Fruit fly (Drosophila melanogaster) whole organism, embryonic: Measurements from ENCODE around the gene BtbVII.
A peak's percentile ranks its signal among the peaks of the same experiment; 100 is the strongest.

Experiments
- CG10209 ChIP-seq: fragments of 200-800 bp; sonication (Bioruptor generic); optimal IDR thresholded peaks from 3 replicates; lab custom pipeline; 2017; ENCODE audit warnings: missing biosample characterization, mild to moderate bottlenecking, missing genetic modification characterization, missing genetic modification reagents
- CG10274 ChIP-seq: fragments of 200-800 bp; sonication (Bioruptor generic); optimal IDR thresholded peaks from 3 replicates; lab custom pipeline; 2017; ENCODE audit warnings: missing biosample characterization, mild to moderate bottlenecking, missing genetic modification characterization
- CG10565 ChIP-seq: fragments of 200-800 bp; sonication (Bioruptor generic); optimal IDR thresholded peaks from 3 replicates; lab custom pipeline; 2016; ENCODE audit warnings: missing biosample characterization, mild to moderate bottlenecking, missing genetic modification characterization
- CG14050 ChIP-seq: fragments of 200-800 bp; sonication (Bioruptor generic); IDR thresholded peaks from 3 replicates; pipeline ENCODE4 v1.3.6; 2022; ENCODE audit warnings: missing biosample characterization, missing genetic modification characterization
- CG14667 ChIP-seq: fragments of 200-800 bp; sonication (Bioruptor generic); IDR thresholded peaks from 2 replicates; pipeline ENCODE4 v1.3.6; 2022; ENCODE audit warnings: missing biosample characterization, missing genetic modification characterization
- CG15073 ChIP-seq: fragments of 200-800 bp; sonication (Bioruptor generic); optimal IDR thresholded peaks from 2 replicates; lab custom pipeline; 2016; ENCODE audit warnings: missing biosample characterization, missing genetic modification characterization
- CG17568 ChIP-seq: fragments of 200-800 bp; sonication (Bioruptor generic); optimal IDR thresholded peaks from 2 replicates; lab custom pipeline; 2018; ENCODE audit warnings: missing biosample characterization, mild to moderate bottlenecking, missing genetic modification characterization, moderate library complexity
- CG17612 ChIP-seq: fragments of 200-800 bp; sonication (Bioruptor generic); IDR thresholded peaks from 2 replicates; pipeline ENCODE4 v1.3.6; 2022; ENCODE audit warnings: missing biosample characterization, missing genetic modification characterization
- CG1792 ChIP-seq: fragments of 200-800 bp; sonication (Bioruptor generic); optimal IDR thresholded peaks from 2 replicates; lab custom pipeline; 2016; ENCODE audit warnings: missing biosample characterization, missing genetic modification characterization
- CG18764 ChIP-seq: fragments of 200-800 bp; sonication (Bioruptor generic); optimal IDR thresholded peaks from 3 replicates; lab custom pipeline; 2016; ENCODE audit warnings: missing biosample characterization, missing genetic modification characterization
- CG2199 ChIP-seq: fragments of 200-800 bp; sonication (Bioruptor generic); IDR thresholded peaks from 3 replicates; pipeline ENCODE4 v1.3.6; 2022; ENCODE audit warnings: missing biosample characterization, missing genetic modification characterization
- CG30431 ChIP-seq: fragments of 200-800 bp; sonication (Bioruptor generic); optimal IDR thresholded peaks from 2 replicates; lab custom pipeline; 2017; ENCODE audit warnings: missing biosample characterization, missing genetic modification characterization
- CG3847 ChIP-seq: fragments of 200-800 bp; sonication (Bioruptor generic); IDR thresholded peaks from 2 replicates; pipeline ENCODE4 v1.3.6; 2022; ENCODE audit warnings: missing biosample characterization, missing genetic modification characterization
- CG6689 ChIP-seq: fragments of 200-800 bp; sonication (Bioruptor generic); IDR thresholded peaks from 2 replicates; pipeline ENCODE4 v1.3.6; 2022; ENCODE audit warnings: missing biosample characterization, missing genetic modification characterization
- CG6765 ChIP-seq: fragments of 200-800 bp; sonication (Bioruptor generic); optimal IDR thresholded peaks from 3 replicates; lab custom pipeline; 2017; ENCODE audit warnings: missing biosample characterization, mild to moderate bottlenecking, missing genetic modification characterization
- CG7987 ChIP-seq: fragments of 200-800 bp; sonication (Bioruptor generic); optimal IDR thresholded peaks from 2 replicates; lab custom pipeline; 2018; ENCODE audit warnings: missing biosample characterization, mild to moderate bottlenecking, missing genetic modification characterization, moderate library complexity
- CG8924 ChIP-seq: fragments of 200-800 bp; optimal IDR thresholded peaks from 3 replicates; lab custom pipeline; 2019; ENCODE audit warnings: missing biosample characterization, mild to moderate bottlenecking, missing genetic modification characterization, moderate library complexity
- CG9609 ChIP-seq: fragments of 200-800 bp; sonication (Bioruptor generic); optimal IDR thresholded peaks from 3 replicates; lab custom pipeline; 2016; ENCODE audit warnings: missing biosample characterization, missing genetic modification characterization
- CrebB ChIP-seq: fragments of 200-800 bp; sonication (Bioruptor generic); optimal IDR thresholded peaks from 3 replicates; lab custom pipeline; 2018; ENCODE audit warnings: missing biosample characterization, mild to moderate bottlenecking, missing genetic modification characterization
- D19B ChIP-seq: fragments of 200-800 bp; sonication (Bioruptor generic); optimal IDR thresholded peaks from 2 replicates; lab custom pipeline; 2017; ENCODE audit warnings: missing biosample characterization, mild to moderate bottlenecking, missing genetic modification characterization
- Dll ChIP-seq: fragments of 200-800 bp; sonication (Bioruptor generic); IDR thresholded peaks from 4 replicates; pipeline ENCODE4 v1.3.6; 2022; ENCODE audit warnings: missing biosample characterization, missing genetic modification characterization; ENCODE audit not compliant: partially characterized antibody
- Doc2 ChIP-seq: fragments of 200-800 bp; sonication (Bioruptor generic); IDR thresholded peaks from 2 replicates; pipeline ENCODE4 v1.3.6; 2022; ENCODE audit warnings: missing biosample characterization, missing genetic modification characterization
- ERR ChIP-seq: fragments of 200-800 bp; sonication (Bioruptor generic); optimal IDR thresholded peaks from 2 replicates; lab custom pipeline; 2016; ENCODE audit warnings: missing biosample characterization, missing genetic modification characterization
- Ets65A ChIP-seq: fragments of 200-800 bp; sonication (Bioruptor generic); peaks from one replicate; lab custom pipeline; 2016; ENCODE audit warnings: missing biosample characterization, missing genetic modification characterization
- Fer2 ChIP-seq: fragments of 200-800 bp; sonication (Bioruptor generic); optimal IDR thresholded peaks from 2 replicates; lab custom pipeline; 2018; ENCODE audit warnings: missing biosample characterization, mild to moderate bottlenecking, missing genetic modification characterization, moderate library complexity
- Hmx ChIP-seq: fragments of 200-800 bp; sonication (Bioruptor generic); optimal IDR thresholded peaks from 2 replicates; lab custom pipeline; 2016; ENCODE audit warnings: missing biosample characterization, missing genetic modification characterization
- MESR4 ChIP-seq: fragments of 200-800 bp; sonication (Bioruptor generic); optimal IDR thresholded peaks from 2 replicates; lab custom pipeline; 2018; ENCODE audit warnings: missing biosample characterization, mild to moderate bottlenecking, missing genetic modification characterization, moderate library complexity
- NC2α ChIP-seq: fragments of 200-800 bp; sonication (Bioruptor generic); optimal IDR thresholded peaks from 2 replicates; lab custom pipeline; 2016; ENCODE audit warnings: missing biosample characterization, missing genetic modification characterization
- Nf-YC ChIP-seq: fragments of 200-800 bp; optimal IDR thresholded peaks from 3 replicates; lab custom pipeline; 2019; ENCODE audit warnings: missing biosample characterization, mild to moderate bottlenecking, missing genetic modification characterization, moderate library complexity
- Pdp1 ChIP-seq, 2 experiments: fragments of 200-800 bp; sonication (Bioruptor generic); optimal IDR thresholded peaks; 3 replicates each; lab custom pipeline; 2016; ENCODE audit warnings: missing biosample characterization in 2 of 2, missing genetic modification characterization in 2 of 2, mild to moderate bottlenecking in 1 of 2, moderate library complexity in 1 of 2
- crc ChIP-seq: fragments of 200-800 bp; sonication (Bioruptor generic); optimal IDR thresholded peaks from 2 replicates; lab custom pipeline; 2016; ENCODE audit warnings: missing biosample characterization, missing genetic modification characterization
- cwo ChIP-seq: fragments of 200-800 bp; sonication (Bioruptor generic); optimal IDR thresholded peaks from 3 replicates; lab custom pipeline; 2017; ENCODE audit warnings: missing biosample characterization, missing genetic modification characterization, mild to moderate bottlenecking, moderate library complexity, missing genetic modification reagents
- danr ChIP-seq: fragments of 200-800 bp; sonication (Bioruptor generic); IDR thresholded peaks from 2 replicates; pipeline ENCODE4 v1.3.6; 2022; ENCODE audit warnings: missing biosample characterization, missing genetic modification characterization
- fd102C ChIP-seq: fragments of 200-800 bp; sonication (Bioruptor generic); optimal IDR thresholded peaks from 2 replicates; lab custom pipeline; 2018; ENCODE audit warnings: missing biosample characterization, mild to moderate bottlenecking, missing genetic modification characterization, moderate library complexity
- h ChIP-seq: fragments of >200 bp; optimal IDR thresholded peaks from 2 replicates; lab custom pipeline; 2017
- hbn ChIP-seq: fragments of 200-800 bp; sonication (Bioruptor generic); IDR thresholded peaks from 2 replicates; pipeline ENCODE4 v1.3.6; 2022; ENCODE audit warnings: missing biosample characterization, missing genetic modification characterization; ENCODE audit not compliant: partially characterized antibody
- hkb ChIP-seq, 2 experiments: fragments of 200-800 bp in 1 of 2; fragments of >200 bp in 1 of 2; sonication (Bioruptor generic) in 1 of 2; IDR thresholded peaks in 1 of 2; optimal IDR thresholded peaks in 1 of 2; 2 replicates each; pipeline versions ENCODE4 v1.3.6 to Lab custom; 2017 to 2022; ENCODE audit warnings: missing biosample characterization in 1 of 2, missing genetic modification characterization in 1 of 2
- ind ChIP-seq: fragments of 200-800 bp; sonication (Bioruptor generic); optimal IDR thresholded peaks from 3 replicates; lab custom pipeline; 2016; ENCODE audit warnings: missing biosample characterization, missing genetic modification characterization
- jumu ChIP-seq: fragments of 200-800 bp; sonication (Bioruptor generic); optimal IDR thresholded peaks from 3 replicates; lab custom pipeline; 2016; ENCODE audit warnings: missing biosample characterization, missing genetic modification characterization
- ken ChIP-seq: fragments of 200-800 bp; sonication (Bioruptor generic); IDR thresholded peaks from 3 replicates; pipeline ENCODE4 v1.3.6; 2022; ENCODE audit warnings: missing biosample characterization, missing genetic modification characterization
- lilli ChIP-seq: fragments of 200-800 bp; sonication (Bioruptor generic); optimal IDR thresholded peaks from 3 replicates; lab custom pipeline; 2016; ENCODE audit warnings: missing biosample characterization, missing genetic modification characterization
- lmd ChIP-seq: fragments of 200-800 bp; sonication (Bioruptor generic); IDR thresholded peaks from 2 replicates; pipeline ENCODE4 v1.3.6; 2022; ENCODE audit warnings: missing biosample characterization, missing genetic modification characterization
- pzg ChIP-seq: fragments of 200-800 bp; sonication (Bioruptor generic); optimal IDR thresholded peaks from 3 replicates; lab custom pipeline; 2018; ENCODE audit warnings: missing biosample characterization, mild to moderate bottlenecking, missing genetic modification characterization, moderate library complexity
- rib ChIP-seq: fragments of 200-800 bp; sonication (Bioruptor generic); IDR thresholded peaks from 2 replicates; pipeline ENCODE4 v1.3.6; 2022; ENCODE audit warnings: missing biosample characterization, missing genetic modification characterization
- slou ChIP-seq: fragments of 200-800 bp; sonication (Bioruptor generic); optimal IDR thresholded peaks from 3 replicates; lab custom pipeline; 2016; ENCODE audit warnings: missing biosample characterization, missing genetic modification characterization
- sob ChIP-seq: fragments of 200-800 bp; sonication (Bioruptor generic); IDR thresholded peaks from 2 replicates; pipeline ENCODE4 v1.3.6; 2022; ENCODE audit warnings: missing biosample characterization, missing genetic modification characterization
- sqz ChIP-seq: fragments of 200-800 bp; sonication (Bioruptor generic); optimal IDR thresholded peaks from 3 replicates; lab custom pipeline; 2018; ENCODE audit warnings: missing biosample characterization, mild to moderate bottlenecking, missing genetic modification characterization
- stwl ChIP-seq: fragments of 200-800 bp; sonication (Bioruptor generic); optimal IDR thresholded peaks from 3 replicates; lab custom pipeline; 2018; ENCODE audit warnings: missing biosample characterization, mild to moderate bottlenecking, missing genetic modification characterization, moderate library complexity
- tll ChIP-seq, 2 experiments: fragments of 200-800 bp in 1 of 2; fragments of >200 bp in 1 of 2; sonication (Bioruptor generic) in 1 of 2; optimal IDR thresholded peaks; 2 replicates each; lab custom pipeline; 2017 to 2019; ENCODE audit warnings: missing biosample characterization in 2 of 2, missing genetic modification characterization in 2 of 2, mild to moderate bottlenecking in 1 of 2, moderate library complexity in 1 of 2
- vvl ChIP-seq: fragments of 200-800 bp; sonication (Bioruptor generic); IDR thresholded peaks from 2 replicates; pipeline ENCODE4 v1.3.6; 2022; ENCODE audit warnings: missing biosample characterization, missing genetic modification characterization
- yki ChIP-seq: fragments of >200 bp; optimal IDR thresholded peaks from 3 replicates; lab custom pipeline; 2018

The BtbVII gene

dm6 chr3L:3127544-3127943 is 20.9 kb upstream of the BtbVII start, which contains the start of gene promL (continued):
- TF ChIP-seq Doc2: no peak
- no peak for TF ChIP-seq rib (GFP tag; lab: Robert Waterston, UW)
- no peak for TF ChIP-seq slou (GFP tag; lab: Kevin White, UChicago)
- TF ChIP-seq CG10565: no peak
- TF ChIP-seq lmd (GFP tag; lab: Robert Waterston, UW): no peak
- TF ChIP-seq CG9609 (GFP tag; lab: Kevin White, UChicago): no peak
- TF ChIP-seq Nf-YC (tag; lab: Kevin White, UChicago): peak; percentile 59
- TF ChIP-seq Fer2 (tag; lab: Kevin White, UChicago): peak; percentile 50
- TF ChIP-seq CG14050 (GFP tag; lab: Robert Waterston, UW): no peak
- no peak for TF ChIP-seq Hmx (GFP tag; lab: Kevin White, UChicago)
- TF ChIP-seq ERR (GFP tag; lab: Kevin White, UChicago): peak; percentile 12
- no peak for TF ChIP-seq danr
- TF ChIP-seq Ets65A: peak; percentile 97
- TF ChIP-seq jumu (GFP tag; lab: Kevin White, UChicago): peak; percentile 16
- no peak for TF ChIP-seq CG15073 (GFP tag; lab: Kevin White, UChicago)
- peak; percentile 95 for TF ChIP-seq pzg (GFP tag; lab: Kevin White, UChicago)
- peak; percentile 70 for TF ChIP-seq CrebB (tag; lab: Kevin White, UChicago)
- peak; percentile 89 for TF ChIP-seq MESR4 (GFP tag; lab: Kevin White, UChicago)
- TF ChIP-seq CG17568 (GFP tag; lab: Kevin White, UChicago): peak; percentile 74
- TF ChIP-seq cwo (GFP tag; lab: Kevin White, UChicago): peak; percentile 17
- peak; percentile 29 for TF ChIP-seq fd102C (GFP tag; lab: Kevin White, UChicago)
- TF ChIP-seq CG10274 (GFP tag; lab: Kevin White, UChicago): no peak
- peak; percentile 47 for TF ChIP-seq lilli (GFP tag; lab: Kevin White, UChicago)
- no peak for TF ChIP-seq crc (GFP tag; lab: Kevin White, UChicago)
- peak; percentile 47; the same call in 1 of the 2 replicates for TF ChIP-seq sob (GFP tag; lab: Robert Waterston, UW)
- TF ChIP-seq ken: no peak
- peak; percentile 68 for TF ChIP-seq vvl (GFP tag; lab: Robert Waterston, UW)
- peak; percentile 32 to 86 for TF ChIP-seq Pdp1 (GFP tag; optimal IDR thresholded peaks at IDR 0.05; lab: Kevin White, UChicago)
- no peak for TF ChIP-seq NC2α (GFP tag; lab: Kevin White, UChicago)
- TF ChIP-seq CG8924 (tag; lab: Kevin White, UChicago): peak; percentile 63
- peak; percentile 44 for TF ChIP-seq CG10209 (GFP tag; lab: Kevin White, UChicago)
- TF ChIP-seq sqz: peak; percentile 40
- TF ChIP-seq yki (lab: Kevin White, UChicago): no peak
- TF ChIP-seq hkb (optimal IDR thresholded peaks at IDR 0.05; lab: Kevin White, UChicago): no peak
- peak; percentile 58 for TF ChIP-seq hkb (GFP tag; IDR thresholded peaks at IDR 0.05; lab: Robert Waterston, UW)
- no peak for TF ChIP-seq CG14667 (GFP tag; lab: Robert Waterston, UW)
- 0 out of 2 replicates have a peak, but pooled peaks have one; percentile 28 for TF ChIP-seq CG3847 (GFP tag; lab: Robert Waterston, UW)
- TF ChIP-seq CG30431 (GFP tag; lab: Kevin White, UChicago): no peak
- TF ChIP-seq CG7987 (GFP tag; lab: Kevin White, UChicago): peak; percentile 84
- peak; percentile 33 for TF ChIP-seq D19B (GFP tag; lab: Kevin White, UChicago)
- TF ChIP-seq CG18764 (GFP tag; lab: Kevin White, UChicago): peak; percentile 12
- no peak for TF ChIP-seq CG1792 (GFP tag; lab: Kevin White, UChicago)
- TF ChIP-seq CG17612 (GFP tag; lab: Robert Waterston, UW): no peak
- TF ChIP-seq stwl (tag; lab: Kevin White, UChicago): peak; percentile 79
- 0 out of 3 replicates have a peak, but pooled peaks have one; percentile 55 for TF ChIP-seq CG2199 (GFP tag; lab: Robert Waterston, UW)
- TF ChIP-seq tll (GFP tag; optimal IDR thresholded peaks at IDR 0.05; lab: Kevin White, UChicago): no peak
- 0 out of 2 replicates have a peak, but pooled peaks have one; percentile 24 for TF ChIP-seq hbn
- no peak for TF ChIP-seq h
- TF ChIP-seq ind (GFP tag; lab: Kevin White, UChicago): no peak
- TF ChIP-seq CG6765 (GFP tag; lab: Kevin White, UChicago): peak; percentile 81
- TF ChIP-seq CG6689 (GFP tag; lab: Robert Waterston, UW): no peak
- no peak for TF ChIP-seq Dll (GFP tag; lab: Robert Waterston, UW)
